Worm (Caenorhabditis elegans) whole organism, L1 larva: ENCODE results near the gene tub-1.

Source experiments
- C04F5.9 ChIP-seq: sonication (generic microtip); optimal IDR thresholded peaks from 2 replicates; lab custom pipeline; 2016; ENCODE audit warnings: missing genetic modification characterization, missing compliant biosample characterization
- C16A3.4 ChIP-seq: fragments of 150-350 bp; optimal IDR thresholded peaks from 2 replicates; lab custom pipeline; 2014; ENCODE audit warnings: missing biosample characterization, missing genetic modification characterization
- C34B4.2 ChIP-seq: sonication (generic microtip); optimal IDR thresholded peaks from 2 replicates; lab custom pipeline; 2017; ENCODE audit warnings: mild to moderate bottlenecking, missing genetic modification characterization, missing compliant biosample characterization
- F16B12.6 ChIP-seq: fragments of 150-350 bp; optimal IDR thresholded peaks from 2 replicates; lab custom pipeline; 2014; ENCODE audit warnings: missing biosample characterization, missing genetic modification characterization
- aha-1 ChIP-seq: fragments of 150-350 bp; optimal IDR thresholded peaks from 2 replicates; lab custom pipeline; 2014; ENCODE audit warnings: missing biosample characterization, missing genetic modification characterization
- ama-1 ChIP-seq: fragments of 150-350 bp; optimal IDR thresholded peaks from 2 replicates; lab custom pipeline; 2014
- blmp-1 ChIP-seq: fragments of 150-350 bp; optimal IDR thresholded peaks from 2 replicates; lab custom pipeline; 2014; ENCODE audit warnings: missing biosample characterization, missing genetic modification characterization
- ceh-8 ChIP-seq: fragments of 200-800 bp; sonication (Bioruptor generic); optimal IDR thresholded peaks from 2 replicates; lab custom pipeline; 2018; ENCODE audit warnings: mild to moderate bottlenecking, missing genetic modification characterization, moderate library complexity, missing compliant biosample characterization
- ceh-90 ChIP-seq: sonication (generic microtip); optimal IDR thresholded peaks from 2 replicates; lab custom pipeline; 2016; ENCODE audit warnings: missing genetic modification characterization, missing compliant biosample characterization
- ces-1 ChIP-seq: fragments of 150-350 bp; optimal IDR thresholded peaks from 2 replicates; lab custom pipeline; 2014; ENCODE audit warnings: missing biosample characterization, missing genetic modification reagents, missing genetic modification characterization
- efl-3 ChIP-seq: fragments of 200-800 bp; sonication (Bioruptor generic); optimal IDR thresholded peaks from 2 replicates; lab custom pipeline; 2018; ENCODE audit warnings: mild to moderate bottlenecking, missing genetic modification characterization, missing compliant biosample characterization
- egl-13 ChIP-seq: sonication (generic microtip); optimal IDR thresholded peaks from 2 replicates; lab custom pipeline; 2016; ENCODE audit warnings: missing genotype, missing genetic modification reagents, missing genetic modification characterization, missing compliant biosample characterization
- egl-27 ChIP-seq, 2 experiments: fragments of 150-350 bp in 1 of 2; sonication (generic microtip); optimal IDR thresholded peaks; 3 replicates each; lab custom pipeline; 2017 to 2018; ENCODE audit warnings: missing biosample characterization in 2 of 2, missing genetic modification characterization in 2 of 2, missing genetic modification reagents in 2 of 2
- elt-3 ChIP-seq, 6 experiments: fragments of 150-350 bp in 1 of 6; sonication (generic microtip); optimal IDR thresholded peaks; 2 replicates each; lab custom pipeline; 2017 to 2018; ENCODE audit warnings: missing biosample characterization in 6 of 6, missing genetic modification characterization in 6 of 6, inconsistent platforms in 1 of 6
- fkh-10 ChIP-seq: sonication (generic microtip); optimal IDR thresholded peaks from 2 replicates; lab custom pipeline; 2017; ENCODE audit warnings: missing biosample characterization, missing genetic modification reagents, missing genetic modification characterization
- fkh-8 ChIP-seq: sonication (generic microtip); optimal IDR thresholded peaks from 2 replicates; lab custom pipeline; 2016; ENCODE audit warnings: mild to moderate bottlenecking, missing genetic modification characterization, missing compliant biosample characterization
- grh-1 ChIP-seq: fragments of 200-800 bp; sonication (Bioruptor generic); IDR thresholded peaks from 2 replicates; pipeline ENCODE4 v1.3.6; 2022; ENCODE audit warnings: missing genetic modification reagents, missing genetic modification characterization, missing compliant biosample characterization
- hpl-2 ChIP-seq: fragments of 150-350 bp; optimal IDR thresholded peaks from 2 replicates; lab custom pipeline; 2014; ENCODE audit warnings: missing biosample characterization, missing genetic modification reagents, missing genetic modification characterization
- irx-1 ChIP-seq: sonication (generic microtip); optimal IDR thresholded peaks from 2 replicates; lab custom pipeline; 2016; ENCODE audit warnings: missing genetic modification characterization, missing compliant biosample characterization
- isw-1 ChIP-seq: fragments of 200-800 bp; sonication (Bioruptor generic); IDR thresholded peaks from 2 replicates; pipeline ENCODE4 v1.3.6; 2022; ENCODE audit warnings: missing genetic modification characterization, missing compliant biosample characterization
- jun-1 ChIP-seq: fragments of 150-350 bp; optimal IDR thresholded peaks from 2 replicates; lab custom pipeline; 2014; ENCODE audit warnings: missing biosample characterization, missing genetic modification reagents, missing genetic modification characterization
- lin-13 ChIP-seq: fragments of 150-350 bp; optimal IDR thresholded peaks from 2 replicates; lab custom pipeline; 2014; ENCODE audit warnings: missing biosample characterization, missing genetic modification reagents, missing genetic modification characterization
- lin-14 ChIP-seq: fragments of 200-800 bp; sonication (Bioruptor generic); optimal IDR thresholded peaks from 2 replicates; lab custom pipeline; 2018; ENCODE audit warnings: mild to moderate bottlenecking, missing genetic modification characterization, moderate library complexity, missing compliant biosample characterization
- lin-15B ChIP-seq: fragments of 150-350 bp; sonication (generic microtip); optimal IDR thresholded peaks from 3 replicates; lab custom pipeline; 2014; ENCODE audit warnings: missing biosample characterization, missing genetic modification characterization
- lin-39 ChIP-seq: fragments of 150-350 bp; optimal IDR thresholded peaks from 2 replicates; lab custom pipeline; 2014; ENCODE audit warnings: missing biosample characterization, missing genetic modification reagents, missing genetic modification characterization
- lir-3 ChIP-seq: sonication (generic microtip); optimal IDR thresholded peaks from 2 replicates; lab custom pipeline; 2016; ENCODE audit warnings: mild to moderate bottlenecking, missing genetic modification characterization, moderate library complexity, missing compliant biosample characterization; ENCODE audit not compliant: poor library complexity
- lsy-2 ChIP-seq, 2 experiments: fragments of 150-350 bp; optimal IDR thresholded peaks; 2 replicates each; lab custom pipeline; 2014; ENCODE audit warnings: missing biosample characterization in 2 of 2, missing genetic modification characterization in 2 of 2
- mdl-1 ChIP-seq, 2 experiments: fragments of 150-350 bp; optimal IDR thresholded peaks; 2 replicates each; lab custom pipeline; 2014 to 2017; ENCODE audit warnings: missing biosample characterization in 2 of 2, missing genetic modification characterization in 2 of 2, inconsistent platforms in 1 of 2
- mep-1 ChIP-seq: fragments of 150-350 bp; optimal IDR thresholded peaks from 2 replicates; lab custom pipeline; 2014; ENCODE audit warnings: missing biosample characterization, missing genetic modification characterization
- nhr-11 ChIP-seq: fragments of 150-350 bp; optimal IDR thresholded peaks from 2 replicates; lab custom pipeline; 2014; ENCODE audit warnings: missing biosample characterization, missing genetic modification characterization
- nhr-19 ChIP-seq: fragments of 200-800 bp; sonication (Bioruptor generic); conservative IDR thresholded peaks from 2 replicates; pipeline ENCODE4 v1.3.6; 2022; ENCODE audit warnings: missing genetic modification characterization, missing compliant biosample characterization
- nhr-237 ChIP-seq: fragments of 150-350 bp; optimal IDR thresholded peaks from 2 replicates; lab custom pipeline; 2014; ENCODE audit warnings: missing biosample characterization, missing genetic modification characterization
- nhr-28 ChIP-seq: fragments of 150-350 bp; optimal IDR thresholded peaks from 2 replicates; lab custom pipeline; 2014; ENCODE audit warnings: missing biosample characterization, missing genetic modification characterization
- nhr-47 ChIP-seq: sonication (generic microtip); optimal IDR thresholded peaks from 2 replicates; lab custom pipeline; 2016; ENCODE audit warnings: mild to moderate bottlenecking, missing genetic modification characterization, moderate library complexity, missing compliant biosample characterization
- nhr-71 ChIP-seq: sonication (generic microtip); optimal IDR thresholded peaks from 2 replicates; lab custom pipeline; 2016; ENCODE audit warnings: mild to moderate bottlenecking, missing genetic modification characterization, moderate library complexity, missing compliant biosample characterization
- nhr-76 ChIP-seq: sonication (generic microtip); optimal IDR thresholded peaks from 2 replicates; lab custom pipeline; 2017; ENCODE audit warnings: missing biosample characterization, missing genetic modification characterization
- nhr-77 ChIP-seq: fragments of 150-350 bp; optimal IDR thresholded peaks from 2 replicates; lab custom pipeline; 2014; ENCODE audit warnings: missing biosample characterization, missing genetic modification characterization
- nhr-84 ChIP-seq: sonication (generic microtip); optimal IDR thresholded peaks from 2 replicates; lab custom pipeline; 2017; ENCODE audit warnings: missing biosample characterization, missing genetic modification characterization
- nhr-85 ChIP-seq: sonication (generic microtip); peaks from one replicate; lab custom pipeline; 2016; ENCODE audit warnings: missing genetic modification characterization, inconsistent platforms, missing compliant biosample characterization
- nhr-90 ChIP-seq: sonication (generic microtip); optimal IDR thresholded peaks from 2 replicates; lab custom pipeline; 2016; ENCODE audit warnings: mild to moderate bottlenecking, missing genetic modification characterization, missing compliant biosample characterization; ENCODE audit not compliant: poor library complexity
- pax-3 ChIP-seq: fragments of 200-800 bp; sonication (Bioruptor generic); optimal IDR thresholded peaks from 2 replicates; lab custom pipeline; 2018; ENCODE audit warnings: mild to moderate bottlenecking, missing genetic modification characterization, moderate library complexity, missing compliant biosample characterization
- pqm-1 ChIP-seq: sonication (generic microtip); optimal IDR thresholded peaks from 3 replicates; lab custom pipeline; 2017; ENCODE audit warnings: missing biosample characterization, missing genetic modification characterization
- rnt-1 ChIP-seq: sonication (generic microtip); optimal IDR thresholded peaks from 2 replicates; lab custom pipeline; 2016; ENCODE audit warnings: mild to moderate bottlenecking, missing genetic modification characterization, moderate library complexity, missing compliant biosample characterization
- sox-4 ChIP-seq: sonication (generic microtip); optimal IDR thresholded peaks from 2 replicates; lab custom pipeline; 2016; ENCODE audit warnings: missing genetic modification characterization, missing compliant biosample characterization
- sptf-1 ChIP-seq: fragments of 150-350 bp; optimal IDR thresholded peaks from 2 replicates; lab custom pipeline; 2014; ENCODE audit warnings: missing biosample characterization, missing genetic modification characterization
- sup-37 ChIP-seq: fragments of 200-800 bp; sonication (Bioruptor generic); optimal IDR thresholded peaks from 2 replicates; lab custom pipeline; 2018; ENCODE audit warnings: mild to moderate bottlenecking, missing genetic modification characterization, missing compliant biosample characterization
- swsn-7 ChIP-seq: sonication (generic microtip); optimal IDR thresholded peaks from 2 replicates; lab custom pipeline; 2016; ENCODE audit warnings: missing genetic modification characterization, missing compliant biosample characterization
- tbx-2 ChIP-seq: sonication (generic microtip); optimal IDR thresholded peaks from 2 replicates; lab custom pipeline; 2016; ENCODE audit warnings: missing genetic modification characterization, missing compliant biosample characterization
- tlp-1 ChIP-seq: fragments of 150-350 bp; optimal IDR thresholded peaks from 2 replicates; lab custom pipeline; 2014; ENCODE audit warnings: missing biosample characterization, missing genetic modification characterization
- unc-62 ChIP-seq: fragments of 150-350 bp; optimal IDR thresholded peaks from 2 replicates; lab custom pipeline; 2014; ENCODE audit warnings: missing biosample characterization, missing genetic modification reagents, missing genetic modification characterization
- vab-15 ChIP-seq: sonication (generic microtip); optimal IDR thresholded peaks from 2 replicates; lab custom pipeline; 2017; ENCODE audit warnings: missing genotype, mild to moderate bottlenecking, missing genetic modification characterization, missing compliant biosample characterization
- zag-1 ChIP-seq: fragments of 150-350 bp; optimal IDR thresholded peaks from 2 replicates; lab custom pipeline; 2014; ENCODE audit warnings: missing biosample characterization, missing genetic modification characterization
- zip-4 ChIP-seq: fragments of 200-800 bp; sonication (Bioruptor generic); optimal IDR thresholded peaks from 2 replicates; lab custom pipeline; 2018; ENCODE audit warnings: mild to moderate bottlenecking, missing genetic modification characterization, moderate library complexity, missing compliant biosample characterization
- ztf-11 ChIP-seq, 2 experiments: sonication (generic microtip); optimal IDR thresholded peaks; 2 replicates each; lab custom pipeline; 2016 to 2017; ENCODE audit warnings: missing genetic modification characterization in 2 of 2, missing biosample characterization in 1 of 2, missing compliant biosample characterization in 1 of 2
- ztf-4 ChIP-seq: fragments of 150-350 bp; optimal IDR thresholded peaks from 2 replicates; lab custom pipeline; 2014; ENCODE audit warnings: missing biosample characterization, missing genetic modification characterization

Gene tub-1

DNA sequence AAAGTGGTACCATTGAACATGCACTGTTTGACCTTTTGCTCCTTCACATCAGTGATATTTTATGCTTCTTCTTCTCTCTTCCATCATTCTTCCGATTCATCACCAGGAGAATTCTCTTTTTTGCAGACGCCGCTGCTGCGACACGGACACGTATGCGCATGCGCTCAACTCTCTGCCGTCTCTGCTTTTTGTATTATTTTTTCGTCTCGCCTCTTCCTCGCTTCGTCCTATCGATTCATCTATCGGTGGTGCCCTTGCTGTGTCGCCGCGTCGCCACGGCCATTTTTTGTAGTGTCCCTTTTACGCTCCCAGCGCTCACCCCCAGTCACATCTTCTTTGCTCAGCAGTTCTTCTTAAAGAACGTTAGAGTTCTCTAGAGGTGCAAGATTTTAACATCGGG, 30.6 kb downstream of the tub-1 start (continued):
- TF ChIP-seq ztf-11 (tag; optimal IDR thresholded peaks at IDR 0.05; lab: Kevin White, UChicago) (peak in 1 of 2 experiments; percentile 12), zip-4 (GFP tag; lab: Kevin White, UChicago) (no peak), egl-13 (tag; lab: Kevin White, UChicago) (peak; percentile 39), C16A3.4 (no peak), blmp-1 (tag; lab: Kevin White, UChicago) (peak; percentile 30), grh-1 (no peak), lir-3 (tag; lab: Kevin White, UChicago) (no peak), irx-1 (tag; lab: Kevin White, UChicago) (no peak), nhr-11 (no peak), rnt-1 (tag; lab: Kevin White, UChicago) (peak; percentile 52), isw-1 (GFP tag; lab: Robert Waterston, UW) (no peak), tlp-1 (tag; lab: Kevin White, UChicago) (no peak), vab-15 (tag; lab: Kevin White, UChicago) (no peak), nhr-237 (tag; lab: Kevin White, UChicago) (no peak), pax-3 (tag; lab: Kevin White, UChicago) (no peak), fkh-8 (tag; lab: Kevin White, UChicago) (peak; percentile 61), nhr-19 (GFP tag; lab: Robert Waterston, UW) (peak; percentile 8), F16B12.6 (peak; percentile 37), ceh-90 (tag; lab: Kevin White, UChicago) (no peak), mdl-1 (tag; optimal IDR thresholded peaks at IDR 0.05; lab: Kevin White, UChicago) (peak in 1 of 2 experiments; percentile 27), lin-13 (GFP tag; lab: Kevin White, UChicago) (no peak), tbx-2 (no peak), unc-62 (GFP tag; lab: Kevin White, UChicago) (no peak), nhr-84 (tag; lab: Kevin White, UChicago) (no peak), ces-1 (no peak), ceh-8 (no peak), lin-14 (GFP tag; lab: Kevin White, UChicago) (peak; percentile 84), efl-3 (GFP tag; lab: Kevin White, UChicago) (no peak), nhr-90 (tag; lab: Kevin White, UChicago) (no peak), mep-1 (peak; percentile 57), sptf-1 (tag; lab: Kevin White, UChicago) (no peak), swsn-7 (tag; lab: Kevin White, UChicago) (peak; percentile 57), ztf-4 (tag; lab: Kevin White, UChicago) (no peak), egl-27 (tag; optimal IDR thresholded peaks at IDR 0.05; lab: Kevin White, UChicago) (peak in 1 of 2 experiments; percentile 14), nhr-76 (tag; lab: Kevin White, UChicago) (no peak), nhr-77 (tag; lab: Kevin White, UChicago) (no peak), nhr-71 (tag; lab: Kevin White, UChicago) (peak; percentile 64), jun-1 (tag; lab: Kevin White, UChicago) (peak; percentile 1), hpl-2 (GFP tag; lab: Kevin White, UChicago) (no peak), nhr-47 (tag; lab: Kevin White, UChicago) (peak; percentile 45), nhr-28 (no peak), zag-1 (tag; lab: Kevin White, UChicago) (no peak), fkh-10 (GFP tag; lab: Kevin White, UChicago) (peak; percentile 7), aha-1 (tag; lab: Kevin White, UChicago) (no peak), nhr-85 (tag; lab: Kevin White, UChicago) (no peak), lin-15B (tag; lab: Kevin White, UChicago) (no peak), ama-1 (lab: Kevin White, UChicago) (no peak), C34B4.2 (no peak), lsy-2 (tag; optimal IDR thresholded peaks at IDR 0.05; lab: Kevin White, UChicago) (peak; percentile 45 to 85), pqm-1 (no peak), lin-39 (tag; lab: Kevin White, UChicago) (no peak), sox-4 (tag; lab: Kevin White, UChicago) (no peak), C04F5.9 (tag; lab: Kevin White, UChicago) (no peak), sup-37 (no peak), elt-3 (tag; optimal IDR thresholded peaks at IDR 0.05; lab: Kevin White, UChicago) (no peak)
